Worm (Caenorhabditis elegans) whole organism, midembryonic: ENCODE results near the gene math-8.

Experiments used
- T22C8.4 ChIP-seq: fragments of 200-800 bp; sonication (Bioruptor generic); IDR thresholded peaks from 2 replicates; pipeline ENCODE4 v1.3.6; 2022; ENCODE audit warnings: missing genetic modification characterization, missing compliant biosample characterization
- cog-1 ChIP-seq: sonication (generic microtip); optimal IDR thresholded peaks from 2 replicates; lab custom pipeline; 2016; ENCODE audit warnings: missing genetic modification characterization, missing compliant biosample characterization
- flt-1 ChIP-seq: fragments of 200-800 bp; sonication (Bioruptor generic); IDR thresholded peaks from 2 replicates; pipeline ENCODE4 v1.3.6; 2022; ENCODE audit warnings: missing genetic modification characterization, missing compliant biosample characterization
- klf-2 ChIP-seq: fragments of 200-800 bp; sonication (Bioruptor generic); conservative IDR thresholded peaks from 2 replicates; pipeline ENCODE4 v1.3.6; 2022; ENCODE audit warnings: missing genetic modification reagents, missing genetic modification characterization, missing compliant biosample characterization
- ref-1 ChIP-seq: fragments of 200-800 bp; sonication (Bioruptor generic); conservative IDR thresholded peaks from 2 replicates; pipeline ENCODE4 v1.3.6; 2022; ENCODE audit warnings: missing genetic modification reagents, missing genetic modification characterization, missing compliant biosample characterization
- ztf-29 ChIP-seq: fragments of 200-800 bp; sonication (Bioruptor generic); IDR thresholded peaks from 2 replicates; pipeline ENCODE4 v1.3.6; 2022; ENCODE audit warnings: missing genetic modification reagents, missing genetic modification characterization, missing compliant biosample characterization

DNA sequence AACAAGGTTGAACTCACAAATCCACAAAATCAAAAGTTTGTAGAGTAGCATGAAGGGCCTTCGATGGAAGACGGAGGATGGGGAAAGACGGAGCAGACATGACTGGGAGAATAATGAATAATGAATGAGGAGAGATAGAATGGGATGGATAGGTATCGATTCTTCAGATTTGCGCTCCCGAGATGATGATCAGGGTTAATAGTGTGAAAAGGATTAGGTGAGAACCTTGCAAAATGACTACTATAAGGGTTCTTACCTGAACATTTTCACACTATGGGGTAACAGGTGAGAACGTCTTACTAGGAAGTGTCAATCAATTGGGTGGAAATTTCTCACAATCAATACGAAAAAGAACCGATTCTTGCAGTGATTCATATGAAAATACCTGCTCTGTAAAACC is 38.7 kb downstream of the math-8 start, which contains the start of gene fbxb-96:
- TF ChIP-seq T22C8.4 (GFP tag; lab: Robert Waterston, UW), result no peak
- no peak for TF ChIP-seq klf-2 (GFP tag; lab: Robert Waterston, UW)
- no peak for TF ChIP-seq ref-1 (GFP tag; lab: Robert Waterston, UW)
- no peak for TF ChIP-seq flt-1 (GFP tag; lab: Robert Waterston, UW)
- TF ChIP-seq ztf-29 (GFP tag; lab: Robert Waterston, UW), result no peak
- TF ChIP-seq cog-1 (tag; lab: Kevin White, UChicago), result no peak
